ENCODE assay signal across 2 fruit fly cellular contexts in genomic region chr3L:17425132-17425713, dm6.
TF ChIP-seq lines count a peak whose summit lies in the region.

Gene Sec3 (minus strand): TSS chr3L:17425217.
Gene COX7B (plus strand): TSS chr3L:17425477.

TF ChIP-seq in whole organism, embryonic, 481 proteins besides CTCF, POLR2A, EP300 and RAD21 (continued from another document and continues in another):
- peak; percentile 89 for TF ChIP-seq CG4617 (GFP tag; optimal IDR thresholded peaks at IDR 0.05; lab: Kevin White, UChicago; ENCODE audit: borderline replicate concordance)
- TF ChIP-seq CG13296 (GFP tag; optimal IDR thresholded peaks at IDR 0.05; lab: Kevin White, UChicago): peak; percentile 55
- no peak for TF ChIP-seq H15 (GFP tag; IDR thresholded peaks at IDR 0.05; lab: Robert Waterston, UW)
- no peak for TF ChIP-seq aop (GFP tag; IDR thresholded peaks at IDR 0.05; lab: Robert Waterston, UW)
- TF ChIP-seq knrl (GFP tag; IDR thresholded peaks at IDR 0.05; lab: Robert Waterston, UW; ENCODE audit: partially characterized antibody): peak; percentile 97
- TF ChIP-seq Fer2 (tag; optimal IDR thresholded peaks at IDR 0.05; lab: Kevin White, UChicago): peak; percentile 65
- TF ChIP-seq Usf (GFP tag; optimal IDR thresholded peaks at IDR 0.05; lab: Kevin White, UChicago): no peak
- TF ChIP-seq otp (GFP tag; IDR thresholded peaks at IDR 0.05; lab: Robert Waterston, UW): peak; percentile 56; the same call in 1 of the 3 replicates
- peak; percentile 23 for TF ChIP-seq BtbVII (GFP tag; optimal IDR thresholded peaks at IDR 0.05; lab: Kevin White, UChicago)
- no peak for TF ChIP-seq Adf1 (GFP tag; IDR thresholded peaks at IDR 0.05; lab: Robert Waterston, UW)
- TF ChIP-seq Opbp (GFP tag; IDR thresholded peaks at IDR 0.05; lab: Robert Waterston, UW; ENCODE audit: partially characterized antibody): peak; percentile 87
- TF ChIP-seq CG17829 (tag; optimal IDR thresholded peaks at IDR 0.05; lab: Kevin White, UChicago): peak; percentile 79
- TF ChIP-seq CG12071 (GFP tag; optimal IDR thresholded peaks at IDR 0.05; lab: Kevin White, UChicago): no peak
- peak in 1 of 2 experiments; percentile 15 for TF ChIP-seq Eip74EF (GFP tag; optimal IDR thresholded peaks at IDR 0.05; lab: Kevin White, UChicago)
- TF ChIP-seq CG12391 (tag; optimal IDR thresholded peaks at IDR 0.05; lab: Kevin White, UChicago): peak; percentile 80
- TF ChIP-seq sens (GFP tag; lab: Kevin White, UChicago): peak; percentile 88
- peak; percentile 52; the same call in 1 of the 3 replicates for TF ChIP-seq dysf (GFP tag; IDR thresholded peaks at IDR 0.05; lab: Robert Waterston, UW)
- peak; percentile 31; the same call in 2 of the 4 replicates for TF ChIP-seq Gug (GFP tag; IDR thresholded peaks at IDR 0.05; lab: Robert Waterston, UW)
- peak; percentile 76 for TF ChIP-seq CG17186 (GFP tag; optimal IDR thresholded peaks at IDR 0.05; lab: Kevin White, UChicago)
- TF ChIP-seq CG3995 (GFP tag; optimal IDR thresholded peaks at IDR 0.05; lab: Kevin White, UChicago): peak; percentile 95
- peak; percentile 15 for TF ChIP-seq nom (GFP tag; optimal IDR thresholded peaks at IDR 0.05; lab: Kevin White, UChicago)
- TF ChIP-seq CG17328 (GFP tag; IDR thresholded peaks at IDR 0.05; lab: Robert Waterston, UW): no peak
- peak; percentile 75 for TF ChIP-seq gem (tag; optimal IDR thresholded peaks at IDR 0.05; lab: Kevin White, UChicago)
- TF ChIP-seq CG1603 (tag; optimal IDR thresholded peaks at IDR 0.05; lab: Kevin White, UChicago): peak; percentile 82
- no peak for TF ChIP-seq pita (GFP tag; optimal IDR thresholded peaks at IDR 0.05; lab: Kevin White, UChicago)
- peak; percentile 46 for TF ChIP-seq CG13123 (GFP tag; optimal IDR thresholded peaks at IDR 0.05; lab: Kevin White, UChicago)
- TF ChIP-seq gsb-n (tag; optimal IDR thresholded peaks at IDR 0.05; lab: Kevin White, UChicago): peak; percentile 50
- peak; percentile 67 for TF ChIP-seq Dad (GFP tag; optimal IDR thresholded peaks at IDR 0.05; lab: Kevin White, UChicago)
- no peak for TF ChIP-seq ham (GFP tag; IDR thresholded peaks at IDR 0.05; lab: Robert Waterston, UW)
- peak; percentile 58 for TF ChIP-seq exex (tag; optimal IDR thresholded peaks at IDR 0.05; lab: Kevin White, UChicago)
- TF ChIP-seq gce (GFP tag; IDR thresholded peaks at IDR 0.05; lab: Robert Waterston, UW): no peak
- TF ChIP-seq E2f1 (GFP tag; IDR thresholded peaks at IDR 0.05; lab: Robert Waterston, UW): peak; percentile 34
- peak; percentile 78 for TF ChIP-seq phol (tag; optimal IDR thresholded peaks at IDR 0.05; lab: Kevin White, UChicago)
- TF ChIP-seq abd-A (tag; optimal IDR thresholded peaks at IDR 0.05; lab: Kevin White, UChicago): no peak
- TF ChIP-seq pfk (GFP tag; optimal IDR thresholded peaks at IDR 0.05; lab: Kevin White, UChicago): no peak
- TF ChIP-seq jing (GFP tag; optimal IDR thresholded peaks at IDR 0.05; lab: Kevin White, UChicago): no peak
- peak; percentile 34 for TF ChIP-seq Side (GFP tag; optimal IDR thresholded peaks at IDR 0.05; lab: Kevin White, UChicago)
- TF ChIP-seq bcd (GFP tag; optimal IDR thresholded peaks at IDR 0.05; lab: Kevin White, UChicago): peak; percentile 45
- no peak for TF ChIP-seq CG4360 (GFP tag; IDR thresholded peaks at IDR 0.05; lab: Robert Waterston, UW)
- TF ChIP-seq jigr1 (GFP tag; IDR thresholded peaks at IDR 0.05; lab: Robert Waterston, UW): no peak
- TF ChIP-seq chn (GFP tag; optimal IDR thresholded peaks at IDR 0.05; lab: Kevin White, UChicago): peak; percentile 52
- TF ChIP-seq CG8478 (optimal IDR thresholded peaks at IDR 0.05; lab: Kevin White, UChicago): no peak
- peak in 1 of 3 experiments; percentile 64 for TF ChIP-seq lola (GFP tag; optimal IDR thresholded peaks at IDR 0.05; lab: Kevin White, UChicago)
- TF ChIP-seq gt (GFP tag; IDR thresholded peaks at IDR 0.05; lab: Robert Waterston, UW): no peak
- no peak for TF ChIP-seq Oaz (GFP tag; IDR thresholded peaks at IDR 0.05; lab: Robert Waterston, UW)
- peak; percentile 67; the same call in 1 of the 3 replicates for TF ChIP-seq Dbx (GFP tag; IDR thresholded peaks at IDR 0.05; lab: Robert Waterston, UW)
- no peak for TF ChIP-seq MTF-1 (GFP tag; optimal IDR thresholded peaks at IDR 0.05; lab: Kevin White, UChicago; ENCODE audit: borderline replicate concordance)
- TF ChIP-seq CG6175 (GFP tag; IDR thresholded peaks at IDR 0.05; lab: Robert Waterston, UW): 0 out of 3 replicates have a peak, but pooled peaks have one; percentile 24
- TF ChIP-seq cg (GFP tag; optimal IDR thresholded peaks at IDR 0.05; lab: Kevin White, UChicago): no peak
- TF ChIP-seq Dfd (GFP tag; optimal IDR thresholded peaks at IDR 0.05; lab: Kevin White, UChicago): no peak
- TF ChIP-seq dpn (GFP tag; optimal IDR thresholded peaks at IDR 0.05; lab: Kevin White, UChicago): peak; percentile 72 to 78
- peak; percentile 9 for TF ChIP-seq slp2 (GFP tag; optimal IDR thresholded peaks at IDR 0.05; lab: Kevin White, UChicago)
- no peak for TF ChIP-seq zf30C (GFP tag; optimal IDR thresholded peaks at IDR 0.05; lab: Kevin White, UChicago)
- no peak for TF ChIP-seq wek (GFP tag; optimal IDR thresholded peaks at IDR 0.05; lab: Kevin White, UChicago)
- TF ChIP-seq h (optimal IDR thresholded peaks at IDR 0.05; lab: Kevin White, UChicago): no peak
- peak; percentile 55 for TF ChIP-seq nerfin-1 (tag; optimal IDR thresholded peaks at IDR 0.05; lab: Kevin White, UChicago)
- TF ChIP-seq CG12299 (tag; optimal IDR thresholded peaks at IDR 0.05; lab: Kevin White, UChicago): peak; percentile 64
- TF ChIP-seq HLH4C (GFP tag; IDR thresholded peaks at IDR 0.05; lab: Robert Waterston, UW; ENCODE audit: partially characterized antibody): peak; percentile 84
- TF ChIP-seq CG9876 (GFP tag; optimal IDR thresholded peaks at IDR 0.05; lab: Kevin White, UChicago): no peak
- TF ChIP-seq vnd (GFP tag; IDR thresholded peaks at IDR 0.05; lab: Robert Waterston, UW; ENCODE audit: partially characterized antibody): peak; percentile 91
- TF ChIP-seq Meics (GFP tag; optimal IDR thresholded peaks at IDR 0.05; lab: Kevin White, UChicago): peak; percentile 50
- no peak for TF ChIP-seq cas (GFP tag; IDR thresholded peaks at IDR 0.05; lab: Robert Waterston, UW)
- no peak for TF ChIP-seq Asciz (GFP tag; optimal IDR thresholded peaks at IDR 0.05; lab: Kevin White, UChicago)
- TF ChIP-seq wor (GFP tag; IDR thresholded peaks at IDR 0.05; lab: Robert Waterston, UW): no peak
- no peak for TF ChIP-seq CkIIα-i1 (GFP tag; IDR thresholded peaks at IDR 0.05; lab: Robert Waterston, UW)
- peak; percentile 95 for TF ChIP-seq CG16813 (GFP tag; IDR thresholded peaks at IDR 0.05; lab: Robert Waterston, UW; ENCODE audit: partially characterized antibody)

TF ChIP-seq in whole organism, prepupa, 60 proteins besides CTCF, POLR2A, EP300 and RAD21 (continued from another document):
- TF ChIP-seq CG34406 (GFP tag; optimal IDR thresholded peaks at IDR 0.05; lab: Kevin White, UChicago): peak; percentile 18
- TF ChIP-seq CG9139 (GFP tag; optimal IDR thresholded peaks at IDR 0.05; lab: Kevin White, UChicago): no peak
- peak; percentile 59 for TF ChIP-seq Met (GFP tag; optimal IDR thresholded peaks at IDR 0.05; lab: Kevin White, UChicago)
- TF ChIP-seq CG4318 (GFP tag; optimal IDR thresholded peaks at IDR 0.05; lab: Kevin White, UChicago): no peak
- TF ChIP-seq Gug (GFP tag; IDR thresholded peaks at IDR 0.05; lab: Robert Waterston, UW): no peak
- peak; percentile 63 for TF ChIP-seq pdm3 (GFP tag; optimal IDR thresholded peaks at IDR 0.05; lab: Kevin White, UChicago)
- no peak for TF ChIP-seq CG6854 (GFP tag; optimal IDR thresholded peaks at IDR 0.05; lab: Kevin White, UChicago)
